Fruit fly (Drosophila melanogaster) whole organism, pupa: ENCODE measurements around the gene Awh.

ENCODE experiments used
- CG10348 ChIP-seq: fragments of 200-800 bp; sonication (Bioruptor generic); IDR thresholded peaks from 2 replicates; pipeline ENCODE4 v1.3.6; 2022; ENCODE audit warnings: missing biosample characterization, missing genetic modification characterization
- CG13204 ChIP-seq: fragments of 200-800 bp; sonication (Bioruptor generic); optimal IDR thresholded peaks from 2 replicates; lab custom pipeline; 2018; ENCODE audit warnings: missing biosample characterization, mild to moderate bottlenecking, missing genetic modification characterization, moderate library complexity
- EcR ChIP-seq: fragments of 200-800 bp; sonication (Bioruptor generic); optimal IDR thresholded peaks from 3 replicates; lab custom pipeline; 2019; ENCODE audit warnings: missing biosample characterization, missing genetic modification characterization, mild to moderate bottlenecking, moderate library complexity, missing genetic modification reagents
- rn ChIP-seq: fragments of 200-800 bp; sonication (Bioruptor generic); IDR thresholded peaks from 2 replicates; pipeline ENCODE4 v1.3.6; 2022; ENCODE audit warnings: missing biosample characterization, missing genetic modification characterization

DNA sequence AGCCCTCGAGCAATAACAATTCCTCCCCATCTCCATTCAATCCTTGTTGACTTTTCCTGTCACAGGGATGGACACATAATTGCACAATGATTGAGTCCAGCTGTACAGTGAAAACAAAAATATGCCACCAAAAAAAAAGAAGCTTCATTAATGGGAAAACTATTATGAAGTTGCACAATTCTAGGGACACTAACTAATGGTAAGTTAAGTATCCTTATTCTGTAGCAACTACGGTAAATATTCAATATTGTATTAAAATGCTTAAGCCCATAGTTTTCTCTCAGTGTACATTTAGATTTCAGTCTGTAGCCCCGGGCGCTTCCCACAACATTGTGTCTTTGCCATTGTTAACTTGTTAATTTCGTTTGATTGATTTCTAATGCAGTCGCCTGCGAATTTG, 29.0 kb downstream of the Awh start:
- TF ChIP-seq CG10348 (no peak), rn (GFP tag; lab: Robert Waterston, UW) (no peak), EcR (GFP tag; lab: Kevin White, UChicago) (no peak), CG13204 (GFP tag; lab: Kevin White, UChicago) (no peak)
